Fruit fly (Drosophila melanogaster) whole organism, embryonic: ENCODE results near the gene mRpS11.

Source experiments
- Bdp1 ChIP-seq: fragments of 200-800 bp; sonication (Bioruptor generic); optimal IDR thresholded peaks from 3 replicates; lab custom pipeline; 2016; ENCODE audit warnings: missing biosample characterization, missing genetic modification characterization
- CG10431 ChIP-seq: fragments of 200-800 bp; sonication (Bioruptor generic); optimal IDR thresholded peaks from 3 replicates; lab custom pipeline; 2018; ENCODE audit warnings: missing biosample characterization, mild to moderate bottlenecking, missing genetic modification characterization
- CG10959 ChIP-seq: fragments of 200-800 bp; sonication (Bioruptor generic); IDR thresholded peaks from 2 replicates; pipeline ENCODE4 v1.3.6; 2022; ENCODE audit warnings: missing biosample characterization, missing genetic modification characterization
- CG11093 ChIP-seq: fragments of 200-800 bp; sonication (Bioruptor generic); IDR thresholded peaks from 3 replicates; pipeline ENCODE4 v1.3.6; 2022; ENCODE audit warnings: missing biosample characterization, missing genetic modification characterization
- CG12071 ChIP-seq: fragments of 200-800 bp; sonication (Bioruptor generic); optimal IDR thresholded peaks from 3 replicates; lab custom pipeline; 2018; ENCODE audit warnings: missing biosample characterization, mild to moderate bottlenecking, missing genetic modification characterization
- CG12391 ChIP-seq: fragments of 200-800 bp; sonication (Bioruptor generic); optimal IDR thresholded peaks from 3 replicates; lab custom pipeline; 2018; ENCODE audit warnings: missing biosample characterization, mild to moderate bottlenecking, missing genetic modification characterization, moderate library complexity
- CG12942 ChIP-seq: fragments of 200-800 bp; sonication (Bioruptor generic); optimal IDR thresholded peaks from 3 replicates; lab custom pipeline; 2016; ENCODE audit warnings: missing biosample characterization, missing genetic modification characterization
- CG13624 ChIP-seq: fragments of 200-800 bp; sonication (Bioruptor generic); optimal IDR thresholded peaks from 2 replicates; lab custom pipeline; 2016; ENCODE audit warnings: missing biosample characterization, missing genetic modification characterization
- CG13775 ChIP-seq: fragments of 200-800 bp; sonication (Bioruptor generic); optimal IDR thresholded peaks from 3 replicates; lab custom pipeline; 2017; ENCODE audit warnings: missing biosample characterization, mild to moderate bottlenecking, missing genetic modification characterization
- CG13894 ChIP-seq: fragments of 200-800 bp; sonication (Bioruptor generic); optimal IDR thresholded peaks from 3 replicates; lab custom pipeline; 2018; ENCODE audit warnings: missing biosample characterization, mild to moderate bottlenecking, missing genetic modification characterization, moderate library complexity
- CG15011 ChIP-seq: fragments of 200-800 bp; sonication (Bioruptor generic); optimal IDR thresholded peaks from 3 replicates; lab custom pipeline; 2018; ENCODE audit warnings: missing biosample characterization, mild to moderate bottlenecking, missing genetic modification characterization
- CG15601 ChIP-seq: fragments of 200-800 bp; sonication (Bioruptor generic); optimal IDR thresholded peaks from 3 replicates; lab custom pipeline; 2019; ENCODE audit warnings: missing biosample characterization, mild to moderate bottlenecking, missing genetic modification characterization, moderate library complexity
- CG1647 ChIP-seq: fragments of 200-800 bp; sonication (Bioruptor generic); optimal IDR thresholded peaks from 3 replicates; lab custom pipeline; 2016; ENCODE audit warnings: missing biosample characterization, missing genetic modification characterization
- CG16863 ChIP-seq: fragments of 200-800 bp; sonication (Bioruptor generic); optimal IDR thresholded peaks from 3 replicates; lab custom pipeline; 2016; ENCODE audit warnings: missing biosample characterization, missing genetic modification characterization
- CG1832 ChIP-seq: fragments of 200-800 bp; sonication (Bioruptor generic); optimal IDR thresholded peaks from 2 replicates; lab custom pipeline; 2017; ENCODE audit warnings: missing biosample characterization, mild to moderate bottlenecking, missing genetic modification characterization, inconsistent platforms
- CG4707 ChIP-seq: fragments of 200-800 bp; sonication (Bioruptor generic); optimal IDR thresholded peaks from 2 replicates; lab custom pipeline; 2018; ENCODE audit warnings: missing biosample characterization, mild to moderate bottlenecking, missing genetic modification characterization, moderate library complexity
- CG6689 ChIP-seq: fragments of 200-800 bp; sonication (Bioruptor generic); IDR thresholded peaks from 2 replicates; pipeline ENCODE4 v1.3.6; 2022; ENCODE audit warnings: missing biosample characterization, missing genetic modification characterization
- CG6765 ChIP-seq: fragments of 200-800 bp; sonication (Bioruptor generic); optimal IDR thresholded peaks from 3 replicates; lab custom pipeline; 2017; ENCODE audit warnings: missing biosample characterization, mild to moderate bottlenecking, missing genetic modification characterization
- CG7271 ChIP-seq: fragments of 200-800 bp; sonication (Bioruptor generic); optimal IDR thresholded peaks from 2 replicates; lab custom pipeline; 2018; ENCODE audit warnings: missing biosample characterization, mild to moderate bottlenecking, missing genetic modification characterization, moderate library complexity
- CG9932 ChIP-seq: fragments of 200-800 bp; sonication (Bioruptor generic); IDR thresholded peaks from 2 replicates; pipeline ENCODE4 v1.3.6; 2022; ENCODE audit warnings: missing biosample characterization, missing genetic modification characterization
- D19B ChIP-seq: fragments of 200-800 bp; sonication (Bioruptor generic); optimal IDR thresholded peaks from 2 replicates; lab custom pipeline; 2017; ENCODE audit warnings: missing biosample characterization, mild to moderate bottlenecking, missing genetic modification characterization
- H2.0 ChIP-seq: fragments of 200-800 bp; sonication (Bioruptor generic); IDR thresholded peaks from 2 replicates; pipeline ENCODE4 v1.3.6; 2022; ENCODE audit warnings: missing biosample characterization, missing genetic modification characterization
- Hand ChIP-seq: fragments of 200-800 bp; sonication (Bioruptor generic); optimal IDR thresholded peaks from 2 replicates; lab custom pipeline; 2017; ENCODE audit warnings: mild to moderate bottlenecking, missing biosample characterization, missing genetic modification reagents, missing genetic modification characterization
- Hsf ChIP-seq: fragments of 200-800 bp; sonication (Bioruptor generic); optimal IDR thresholded peaks from 3 replicates; lab custom pipeline; 2016; ENCODE audit warnings: missing biosample characterization, missing genetic modification characterization
- Mrtf ChIP-seq: fragments of 200-800 bp; sonication (Bioruptor generic); IDR thresholded peaks from 3 replicates; pipeline ENCODE4 v1.3.6; 2022; ENCODE audit warnings: missing biosample characterization, missing genetic modification characterization
- Myb ChIP-seq: fragments of 200-800 bp; sonication (Bioruptor generic); optimal IDR thresholded peaks from 2 replicates; lab custom pipeline; 2016; ENCODE audit warnings: missing biosample characterization, missing genetic modification characterization
- Nf-YB ChIP-seq: fragments of 200-800 bp; sonication (Bioruptor generic); optimal IDR thresholded peaks from 3 replicates; lab custom pipeline; 2019; ENCODE audit warnings: missing biosample characterization, mild to moderate bottlenecking, missing genetic modification characterization, moderate library complexity
- Oaz ChIP-seq: fragments of 200-800 bp; sonication (Bioruptor generic); IDR thresholded peaks from 2 replicates; pipeline ENCODE4 v1.3.6; 2022; ENCODE audit warnings: missing biosample characterization, missing genetic modification characterization
- Oli ChIP-seq: fragments of 200-800 bp; sonication (Bioruptor generic); optimal IDR thresholded peaks from 2 replicates; lab custom pipeline; 2018; ENCODE audit warnings: missing biosample characterization, mild to moderate bottlenecking, missing genetic modification characterization, moderate library complexity
- Poxn ChIP-seq: fragments of 200-800 bp; sonication (Bioruptor generic); IDR thresholded peaks from 2 replicates; pipeline ENCODE4 v1.3.6; 2022; ENCODE audit warnings: missing biosample characterization, missing genetic modification characterization
- bab2 ChIP-seq: fragments of 200-800 bp; sonication (Bioruptor generic); optimal IDR thresholded peaks from 2 replicates; lab custom pipeline; 2016; ENCODE audit warnings: missing biosample characterization, missing genetic modification characterization
- bigmax ChIP-seq: fragments of 200-800 bp; sonication (Bioruptor generic); optimal IDR thresholded peaks from 2 replicates; lab custom pipeline; 2018; ENCODE audit warnings: missing biosample characterization, mild to moderate bottlenecking, missing genetic modification characterization
- btn ChIP-seq: fragments of 200-800 bp; sonication (Bioruptor generic); optimal IDR thresholded peaks from 2 replicates; lab custom pipeline; 2016; ENCODE audit warnings: missing biosample characterization, missing genetic modification characterization
- disco-r ChIP-seq: fragments of 200-800 bp; sonication (Bioruptor generic); optimal IDR thresholded peaks from 2 replicates; lab custom pipeline; 2016; ENCODE audit warnings: missing biosample characterization, missing genetic modification characterization
- dysf ChIP-seq: fragments of 200-800 bp; sonication (Bioruptor generic); IDR thresholded peaks from 3 replicates; pipeline ENCODE4 v1.3.6; 2022; ENCODE audit warnings: missing biosample characterization, missing genetic modification characterization
- fd3F ChIP-seq: fragments of 200-800 bp; sonication (Bioruptor generic); optimal IDR thresholded peaks from 2 replicates; lab custom pipeline; 2018; ENCODE audit warnings: missing biosample characterization, mild to moderate bottlenecking, missing genetic modification characterization, moderate library complexity
- gfzf ChIP-seq: fragments of 200-800 bp; sonication (Bioruptor generic); optimal IDR thresholded peaks from 2 replicates; lab custom pipeline; 2016; ENCODE audit warnings: missing biosample characterization, mild to moderate bottlenecking, missing genetic modification characterization, moderate library complexity
- gro ChIP-seq: fragments of 200-800 bp; sonication (Bioruptor generic); optimal IDR thresholded peaks from 2 replicates; lab custom pipeline; 2016; ENCODE audit warnings: missing biosample characterization, missing genetic modification characterization
- ham ChIP-seq: fragments of 200-800 bp; sonication (Bioruptor generic); IDR thresholded peaks from 2 replicates; pipeline ENCODE4 v1.3.6; 2022; ENCODE audit warnings: missing biosample characterization, missing genetic modification characterization
- hth ChIP-seq: fragments of >200 bp; optimal IDR thresholded peaks from 2 replicates; lab custom pipeline; 2017; ENCODE audit warnings: inconsistent platforms
- insv ChIP-seq, 2 experiments: fragments of 200-800 bp; sonication (Bioruptor generic); optimal IDR thresholded peaks; 3 replicates each; lab custom pipeline; 2016 to 2018; ENCODE audit warnings: missing biosample characterization in 2 of 2, missing genetic modification characterization in 2 of 2
- jing ChIP-seq: fragments of 200-800 bp; sonication (Bioruptor generic); optimal IDR thresholded peaks from 2 replicates; lab custom pipeline; 2018; ENCODE audit warnings: missing biosample characterization, mild to moderate bottlenecking, missing genetic modification characterization
- ken ChIP-seq: fragments of 200-800 bp; sonication (Bioruptor generic); IDR thresholded peaks from 3 replicates; pipeline ENCODE4 v1.3.6; 2022; ENCODE audit warnings: missing biosample characterization, missing genetic modification characterization
- oc ChIP-seq: fragments of 200-800 bp; sonication (Bioruptor generic); optimal IDR thresholded peaks from 2 replicates; lab custom pipeline; 2018; ENCODE audit warnings: missing biosample characterization, mild to moderate bottlenecking, missing genetic modification characterization, moderate library complexity
- pum ChIP-seq: fragments of 200-800 bp; sonication (Bioruptor generic); optimal IDR thresholded peaks from 2 replicates; lab custom pipeline; 2016; ENCODE audit warnings: missing biosample characterization, missing genetic modification characterization
- salm ChIP-seq: fragments of 200-800 bp; sonication (Bioruptor generic); optimal IDR thresholded peaks from 2 replicates; lab custom pipeline; 2018; ENCODE audit warnings: missing biosample characterization, mild to moderate bottlenecking, missing genetic modification characterization
- slou ChIP-seq: fragments of 200-800 bp; sonication (Bioruptor generic); optimal IDR thresholded peaks from 3 replicates; lab custom pipeline; 2016; ENCODE audit warnings: missing biosample characterization, missing genetic modification characterization
- sr ChIP-seq: fragments of 200-800 bp; sonication (Bioruptor generic); IDR thresholded peaks from 3 replicates; pipeline ENCODE4 v1.3.6; 2022; ENCODE audit warnings: missing biosample characterization, missing genetic modification characterization
- tio ChIP-seq: fragments of 200-800 bp; sonication (Bioruptor generic); optimal IDR thresholded peaks from 2 replicates; lab custom pipeline; 2017; ENCODE audit warnings: missing biosample characterization, missing genetic modification characterization, inconsistent platforms
- trh ChIP-seq: fragments of 200-800 bp; sonication (Bioruptor generic); optimal IDR thresholded peaks from 2 replicates; lab custom pipeline; 2016; ENCODE audit warnings: missing biosample characterization, missing genetic modification characterization
- tup ChIP-seq: fragments of 200-800 bp; sonication (Bioruptor generic); optimal IDR thresholded peaks from 2 replicates; lab custom pipeline; 2016; ENCODE audit warnings: missing biosample characterization, mild to moderate bottlenecking, missing genetic modification characterization, moderate library complexity
- zfh1 ChIP-seq: fragments of 200-800 bp; sonication (Bioruptor generic); IDR thresholded peaks from 3 replicates; pipeline ENCODE4 v1.3.6; 2022; ENCODE audit warnings: missing biosample characterization, missing genetic modification characterization

mRpS11 gene

dm6 chr3R:17079859-17080255, 7.3 kb downstream of the mRpS11 start, which contains the start of the genes Keap1 and kuk (continued):
- TF ChIP-seq CG9932 (peak; percentile 74), sr (GFP tag; lab: Robert Waterston, UW) (no peak), gro (GFP tag; lab: Kevin White, UChicago) (peak; percentile 60), ken (GFP tag; lab: Robert Waterston, UW) (peak; percentile 80), bab2 (GFP tag; lab: Kevin White, UChicago) (peak; percentile 57), CG16863 (GFP tag; lab: Kevin White, UChicago) (peak; percentile 23), CG7271 (peak; percentile 17), CG12391 (tag; lab: Kevin White, UChicago) (peak; percentile 79), tio (GFP tag; lab: Kevin White, UChicago) (peak; percentile 64), CG15601 (peak; percentile 1), Hsf (GFP tag; lab: Kevin White, UChicago) (peak; percentile 74), insv (GFP tag; optimal IDR thresholded peaks at IDR 0.05; lab: Kevin White, UChicago) (peak in 1 of 2 experiments; percentile 57), disco-r (GFP tag; lab: Kevin White, UChicago) (no peak), bigmax (no peak), Oaz (GFP tag; lab: Robert Waterston, UW) (no peak), CG1832 (GFP tag; lab: Kevin White, UChicago) (no peak), D19B (peak; percentile 50), slou (GFP tag; lab: Kevin White, UChicago) (peak; percentile 74), CG12071 (GFP tag; lab: Kevin White, UChicago) (peak; percentile 28), zfh1 (peak; percentile 63; the same call in 1 of the 3 replicates), Hand (GFP tag; lab: Kevin White, UChicago) (no peak), fd3F (GFP tag; lab: Kevin White, UChicago) (peak; percentile 37), CG1647 (GFP tag; lab: Kevin White, UChicago) (peak; percentile 71), Myb (peak; percentile 92), CG6765 (GFP tag; lab: Kevin White, UChicago) (peak; percentile 35), Oli (tag; lab: Kevin White, UChicago) (peak; percentile 3), hth (lab: Kevin White, UChicago) (no peak), Nf-YB (peak; percentile 29), Mrtf (GFP tag; lab: Robert Waterston, UW) (no peak), Poxn (GFP tag; lab: Robert Waterston, UW) (no peak), trh (GFP tag; lab: Kevin White, UChicago) (peak; percentile 30), CG6689 (no peak), CG15011 (GFP tag; lab: Kevin White, UChicago) (no peak), jing (GFP tag; lab: Kevin White, UChicago) (no peak), pum (GFP tag; lab: Kevin White, UChicago) (peak; percentile 63), gfzf (peak; percentile 94), CG10431 (peak; percentile 70), salm (tag; lab: Kevin White, UChicago) (no peak), H2.0 (GFP tag; lab: Robert Waterston, UW) (peak; percentile 60), Bdp1 (GFP tag; lab: Kevin White, UChicago) (peak; percentile 60), ham (GFP tag; lab: Robert Waterston, UW) (no peak), CG13894 (peak; percentile 17), CG12942 (GFP tag; lab: Kevin White, UChicago) (peak; percentile 57), tup (peak; percentile 23), CG13775 (GFP tag; lab: Kevin White, UChicago) (peak; percentile 53), dysf (GFP tag; lab: Robert Waterston, UW) (peak; percentile 25; the same call in 1 of the 3 replicates), CG10959 (GFP tag; lab: Robert Waterston, UW) (no peak), CG11093 (GFP tag; lab: Robert Waterston, UW) (peak; percentile 16; the same call in 1 of the 3 replicates), oc (tag; lab: Kevin White, UChicago) (peak; percentile 38), btn (GFP tag; lab: Kevin White, UChicago) (no peak), CG4707 (no peak), CG13624 (peak; percentile 47)
